Worm (Caenorhabditis elegans): ENCODE measurements around the gene srv-5.
A peak's percentile ranks its signal among the peaks of the same experiment; 100 is the strongest.

srv-5 gene

DNA sequence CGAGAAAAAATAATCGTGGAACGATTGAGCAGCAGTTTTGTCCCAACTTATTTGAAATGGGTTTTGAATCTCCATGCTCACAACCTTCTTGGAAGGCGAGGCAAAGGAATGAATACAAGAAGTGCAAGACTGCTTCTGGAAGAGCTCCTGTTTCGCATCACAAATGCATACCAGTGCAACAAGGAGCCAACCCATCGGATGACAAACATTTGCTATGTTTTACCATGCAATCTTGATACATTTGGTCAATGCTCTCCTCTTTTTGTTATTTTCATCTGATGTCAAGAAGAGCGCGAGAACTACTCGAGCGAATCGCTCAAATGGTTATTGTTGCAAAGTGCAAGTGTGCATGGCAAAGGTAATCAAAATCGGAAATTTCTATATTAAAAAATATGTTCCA lies 22.0 kb downstream of the srv-5 start, which contains the start of gene mec-18:
mec-18 (minus strand) TSS at position 101 of the 400 bp plus-strand sequence.
- TF ChIP-seq hlh-30 (tag; optimal IDR thresholded peaks at IDR 0.05; ENCODE audit: insufficient read depth) (no peak), tra-1 (GFP tag; IDR thresholded peaks at IDR 0.05) (no peak), nhr-42 (GFP tag; IDR thresholded peaks at IDR 0.05) (no peak), T20F7.1 (GFP tag; optimal IDR thresholded peaks at IDR 0.05) (no peak), set-16 (GFP tag; IDR thresholded peaks at IDR 0.05) (no peak), lin-15B (tag; optimal IDR thresholded peaks at IDR 0.05) (no peak), hmg-1.1 (GFP tag; IDR thresholded peaks at IDR 0.05) (no peak), ztf-7 (tag; optimal IDR thresholded peaks at IDR 0.05) (no peak), ceh-44 (GFP tag; IDR thresholded peaks at IDR 0.05) (no peak), spr-3 (GFP tag; optimal IDR thresholded peaks at IDR 0.05) (no peak), fkh-10 (GFP tag; optimal IDR thresholded peaks at IDR 0.05) (no peak), ceh-32 (tag; optimal IDR thresholded peaks at IDR 0.05; ENCODE audit: poor library complexity) (no peak), nhr-28 (tag; optimal IDR thresholded peaks at IDR 0.05) (no peak), egl-27 (tag; optimal IDR thresholded peaks at IDR 0.05) (no peak), lin-39 (tag; optimal IDR thresholded peaks at IDR 0.05) (no peak)

DNA sequence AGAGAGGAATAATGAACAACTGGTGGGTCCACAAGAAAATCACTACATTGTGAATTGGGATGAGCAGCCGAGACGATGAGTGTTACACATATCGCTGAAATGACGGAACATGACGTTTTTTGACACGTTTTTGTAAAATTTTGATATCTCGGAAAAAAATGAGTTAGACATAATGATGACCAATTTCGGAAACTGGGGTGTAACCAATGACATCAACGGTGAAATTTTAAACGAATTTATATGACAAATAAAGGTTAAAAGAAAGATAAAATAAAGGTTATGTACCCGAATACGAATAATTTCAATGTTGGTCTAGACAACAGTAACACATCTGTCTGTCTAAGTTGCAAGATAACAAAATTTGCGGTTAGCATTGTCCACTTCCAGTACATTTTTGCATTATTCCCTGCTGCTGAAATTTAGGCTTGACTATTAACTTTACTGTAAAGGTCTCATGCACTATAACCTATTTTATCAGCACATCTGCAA lies 27.2 kb downstream of the srv-5 start, which contains the start of the genes twk-28 and ets-9:
twk-28 (minus strand) TSS at position 51 of the 489 bp plus-strand sequence.
ets-9 (plus strand) TSS at position 410 of the 489 bp plus-strand sequence.
- TF ChIP-seq unc-62 (GFP tag; optimal IDR thresholded peaks at IDR 0.05 in 1 of 2) (peak in 1 of 2 experiments; percentile 95), unc-62 (tag; optimal IDR thresholded peaks at IDR 0.05) (no peak), F44E2.7 (GFP tag; IDR thresholded peaks at IDR 0.05) (no peak), aha-1 (tag) (peak; percentile 89)

DNA sequence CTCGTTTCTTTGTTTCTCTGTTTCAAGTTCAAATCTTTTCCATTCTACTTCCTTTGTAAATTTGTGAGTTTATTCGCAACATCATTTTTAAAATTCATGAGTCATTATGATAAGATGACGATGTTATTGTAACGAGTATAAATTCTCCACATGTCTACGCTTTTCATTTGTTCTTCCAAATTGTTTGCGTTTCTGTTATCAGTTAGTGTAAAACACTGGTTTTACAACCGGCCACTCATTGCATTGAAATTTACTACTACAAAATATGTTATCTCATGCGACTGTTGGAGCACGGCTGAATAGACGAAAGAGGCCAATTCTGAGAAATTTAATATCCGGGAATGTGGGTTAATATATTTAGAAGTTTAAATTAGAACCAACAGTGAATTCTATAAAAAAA lies 30.2 kb downstream of the srv-5 start, which contains the start of gene C52B9.19:
C52B9.19 (plus strand) TSS at position 176 of the 400 bp plus-strand sequence.
- TF ChIP-seq daf-16 (GFP tag; optimal IDR thresholded peaks at IDR 0.05) (no peak), daf-16 (tag; optimal IDR thresholded peaks at IDR 0.05) (peak; percentile 53), mdt-29 (GFP tag; IDR thresholded peaks at IDR 0.05) (no peak), daf-8 (GFP tag; IDR thresholded peaks at IDR 0.05) (no peak), zfp-2 (tag; optimal IDR thresholded peaks at IDR 0.05) (no peak), ztf-11 (tag; optimal IDR thresholded peaks at IDR 0.05) (no peak), ceh-20 (GFP tag; IDR thresholded peaks at IDR 0.05) (no peak), cey-2 (tag; optimal IDR thresholded peaks at IDR 0.05; ENCODE audit: borderline replicate concordance, insufficient read depth) (no peak), nhr-28 (tag; optimal IDR thresholded peaks at IDR 0.05) (peak; percentile 43), hlh-11 (tag; optimal IDR thresholded peaks at IDR 0.05) (peak; percentile 1), pqm-1 (tag; optimal IDR thresholded peaks at IDR 0.05) (peak; percentile 30), sdz-12 (GFP tag; optimal IDR thresholded peaks at IDR 0.05) (no peak), dve-1 (tag; optimal IDR thresholded peaks at IDR 0.05; ENCODE audit: insufficient read depth) (peak; percentile 4), hlh-30 (tag; optimal IDR thresholded peaks at IDR 0.05; ENCODE audit: insufficient read depth) (no peak), lim-7 (GFP tag; IDR thresholded peaks at IDR 0.05) (no peak), unc-62 (GFP tag; optimal IDR thresholded peaks at IDR 0.05 in 1 of 2) (peak in 1 of 2 experiments; percentile 76), unc-62 (tag; optimal IDR thresholded peaks at IDR 0.05) (no peak), F49E8.2 (tag; optimal IDR thresholded peaks at IDR 0.05; ENCODE audit: borderline replicate concordance) (no peak), aha-1 (tag) (peak; percentile 7), nhr-11 (tag; optimal IDR thresholded peaks at IDR 0.05) (no peak), daf-19 (GFP tag; conservative IDR thresholded peaks at IDR 0.05) (no peak), php-3 (GFP tag; IDR thresholded peaks at IDR 0.05) (0 out of 2 replicates have a peak, but pooled peaks have one; percentile 46)

DNA sequence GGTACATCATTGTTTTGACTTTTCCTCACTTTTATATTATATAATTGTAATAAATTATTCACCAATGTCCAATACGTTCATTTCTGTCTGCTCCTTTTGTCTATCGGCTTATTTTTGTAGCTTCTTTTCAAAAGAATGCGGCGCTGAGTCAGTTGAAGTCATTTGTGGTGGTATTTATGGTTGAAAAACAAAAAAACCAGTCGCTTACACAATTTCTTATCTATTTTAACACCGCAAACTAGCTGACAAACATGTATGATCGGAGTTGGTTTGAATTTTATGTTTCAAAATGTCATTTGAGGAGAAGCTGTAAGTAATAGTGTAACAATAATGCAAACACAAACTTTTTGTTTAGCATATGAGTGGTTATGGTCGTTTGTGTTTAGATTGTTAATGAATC lies 31.8 kb downstream of the srv-5 start, which contains the start of gene ets-10:
ets-10 (plus strand) TSS at position 201 of the 400 bp plus-strand sequence.
- TF ChIP-seq ctbp-1 (GFP tag; IDR thresholded peaks at IDR 0.05): no peak
- TF ChIP-seq pqm-1 (tag; optimal IDR thresholded peaks at IDR 0.05): peak; percentile 52
- no peak for TF ChIP-seq Y105C5A.15 (GFP tag; IDR thresholded peaks at IDR 0.05)
- TF ChIP-seq hif-1 (tag; optimal IDR thresholded peaks at IDR 0.05): no peak
- TF ChIP-seq php-3 (GFP tag; IDR thresholded peaks at IDR 0.05): peak; percentile 46; the same call in 1 of the 2 replicates
- no peak for TF ChIP-seq zfp-2 (tag; optimal IDR thresholded peaks at IDR 0.05)
- peak; percentile 56 for TF ChIP-seq nhr-6 (tag; optimal IDR thresholded peaks at IDR 0.05)
- TF ChIP-seq F37D6.2 (tag; optimal IDR thresholded peaks at IDR 0.05): no peak
- peak; percentile 31 for TF ChIP-seq dve-1 (tag; optimal IDR thresholded peaks at IDR 0.05; ENCODE audit: insufficient read depth)
- no peak for TF ChIP-seq zip-2 (tag; optimal IDR thresholded peaks at IDR 0.05)
- no peak for TF ChIP-seq F49E8.2 (tag; optimal IDR thresholded peaks at IDR 0.05; ENCODE audit: borderline replicate concordance)
- no peak for TF ChIP-seq ztf-11 (tag; optimal IDR thresholded peaks at IDR 0.05)
- TF ChIP-seq dmd-9 (GFP tag; IDR thresholded peaks at IDR 0.05): no peak
- no peak for TF ChIP-seq fkh-10 (GFP tag; optimal IDR thresholded peaks at IDR 0.05)
- no peak for TF ChIP-seq daf-16 (GFP tag; optimal IDR thresholded peaks at IDR 0.05)
- TF ChIP-seq daf-16 (tag; optimal IDR thresholded peaks at IDR 0.05): peak; percentile 82
- peak; percentile 65 for TF ChIP-seq nhr-28 (tag; optimal IDR thresholded peaks at IDR 0.05)
- TF ChIP-seq T26A8.4 (GFP tag; IDR thresholded peaks at IDR 0.05): no peak
- no peak for TF ChIP-seq nhr-76 (tag; optimal IDR thresholded peaks at IDR 0.05)

All from whole organism, L4 larva.